Worm (Caenorhabditis elegans): ENCODE measurements around the gene srh-112.
"Not testable (repeated sequence)": the region's sequence is repeated elsewhere in the genome, so short reads cannot be mapped to it uniquely, and the experiment has no call there.

srh-112 gene

DNA sequence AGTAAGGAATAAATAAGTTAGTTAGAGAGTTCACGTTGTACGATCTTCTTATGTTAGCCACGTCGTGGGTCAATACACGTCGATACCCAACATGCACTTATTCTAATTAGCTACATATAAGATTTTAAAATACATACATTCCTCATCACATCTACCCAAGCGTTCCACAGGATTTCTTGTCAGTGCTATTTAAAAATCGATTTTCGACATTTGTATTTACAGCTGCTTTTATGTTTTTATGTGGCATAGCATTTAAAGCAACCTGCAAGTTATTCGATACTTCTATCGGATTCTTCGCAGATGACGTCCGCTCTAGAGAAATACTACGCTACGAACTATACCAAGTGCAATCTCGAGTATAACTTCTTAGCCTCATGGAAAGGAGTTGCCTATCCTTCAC lies 29.4 kb upstream of the srh-112 start, which contains the start of gene srh-115:
Gene srh-115 (plus strand): TSS at position 301 of the 400 bp plus-strand sequence.
- TF ChIP-seq hmg-4 (GFP tag; optimal IDR thresholded peaks at IDR 0.05) (no peak), ama-1 (optimal IDR thresholded peaks at IDR 0.05) (no peak), B0310.2 (tag; optimal IDR thresholded peaks at IDR 0.05) (no peak), hmbx-1 (tag; optimal IDR thresholded peaks at IDR 0.05) (no peak), tbx-37 (GFP tag; conservative IDR thresholded peaks at IDR 0.05) (no peak), tbx-11 (GFP tag; IDR thresholded peaks at IDR 0.05) (no peak), tra-4 (tag; optimal IDR thresholded peaks at IDR 0.05) (no peak), scrt-1 (GFP tag; IDR thresholded peaks at IDR 0.05) (no peak), ets-7 (tag; optimal IDR thresholded peaks at IDR 0.05) (no peak), ceh-13 (GFP tag; optimal IDR thresholded peaks at IDR 0.05) (no peak)

DNA sequence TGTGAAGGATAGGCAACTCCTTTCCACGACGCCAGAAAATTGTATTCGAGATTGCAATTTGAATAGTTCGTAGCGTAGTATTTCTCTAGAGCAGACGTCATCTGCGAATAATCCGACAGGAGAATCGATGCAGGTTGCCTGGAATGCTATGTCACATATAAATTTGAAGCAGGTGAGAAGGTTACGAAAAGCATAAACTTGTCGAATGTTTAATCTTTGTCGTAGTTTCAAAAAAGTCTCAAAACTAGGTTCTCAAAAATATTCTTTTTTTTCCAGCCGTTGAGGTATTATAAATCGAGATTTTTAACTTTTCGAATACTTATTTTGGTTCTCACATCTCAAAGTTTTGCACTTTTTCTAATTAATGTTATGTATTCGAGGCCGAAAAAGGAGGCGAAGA lies 29.0 kb upstream of the srh-112 start, which contains the start of gene srh-116:
Gene srh-116 (minus strand): TSS at position 101 of the 400 bp plus-strand sequence.
- TF ChIP-seq hmbx-1, tra-4, ets-7 (tag; optimal IDR thresholded peaks at IDR 0.05): not testable (repeated sequence)

DNA sequence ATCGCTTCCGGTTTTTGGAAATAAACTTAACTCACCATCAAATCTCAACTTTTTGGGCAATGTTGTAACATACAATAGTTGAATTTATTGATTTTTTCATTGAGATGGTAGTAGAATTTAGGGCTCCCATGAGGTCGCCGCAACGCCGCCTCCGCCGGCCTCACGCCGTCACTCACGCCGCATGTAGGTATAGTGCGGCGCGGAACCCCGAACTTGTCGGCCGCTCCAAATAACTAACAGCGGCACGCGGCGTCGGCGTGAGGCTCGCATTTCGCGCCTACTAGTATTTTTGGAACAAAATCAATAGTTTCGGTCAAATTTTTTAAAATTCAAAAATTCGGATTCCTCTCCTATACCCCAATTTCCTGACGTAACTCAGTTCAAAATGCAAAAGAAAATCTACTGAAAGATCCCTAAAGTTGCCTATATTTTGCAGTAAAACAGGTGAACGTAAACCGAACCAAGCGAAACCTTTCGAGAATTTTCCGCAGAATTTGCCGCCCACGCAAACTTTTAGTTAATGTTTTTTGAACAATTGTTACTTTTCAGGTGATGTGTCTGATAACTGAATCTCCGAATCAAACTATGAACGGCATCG lies 25.4 kb upstream of the srh-112 start, which contains the start of gene Y61B8A.6:
Gene Y61B8A.6 (plus strand): TSS at position 548 of the 598 bp plus-strand sequence.
- no peak for TF ChIP-seq flt-1 (GFP tag; IDR thresholded peaks at IDR 0.05)
- no peak for TF ChIP-seq ceh-36 (tag; optimal IDR thresholded peaks at IDR 0.05)
- no peak for TF ChIP-seq sea-1 (GFP tag; conservative IDR thresholded peaks at IDR 0.05)

DNA sequence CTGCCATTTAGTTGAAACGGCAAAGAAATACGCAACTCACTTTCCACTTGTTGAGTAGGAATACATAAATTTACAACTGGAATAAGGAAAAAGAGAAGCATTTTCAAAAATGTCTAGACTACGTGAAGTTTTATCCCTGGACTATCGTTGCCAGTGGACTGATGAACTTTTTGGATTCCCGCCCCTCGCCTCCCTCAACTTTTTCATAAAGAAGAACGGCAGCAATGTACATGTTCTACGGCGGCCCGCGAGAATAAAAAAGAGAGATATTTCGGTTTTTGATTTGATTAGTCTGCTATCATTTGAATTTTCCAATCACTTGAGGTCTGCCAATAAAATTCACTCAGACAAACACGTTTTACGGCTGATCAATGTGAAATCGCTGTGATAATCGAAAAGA lies 22.9 kb upstream of the srh-112 start, which contains the start of gene clec-243:
Gene clec-243 (minus strand): TSS at position 101 of the 400 bp plus-strand sequence.
- no peak for TF ChIP-seq hmbx-1 (tag; optimal IDR thresholded peaks at IDR 0.05)
- no peak for TF ChIP-seq aly-1 (tag; optimal IDR thresholded peaks at IDR 0.05)
- no peak for TF ChIP-seq ets-7 (tag; optimal IDR thresholded peaks at IDR 0.05)
- TF ChIP-seq tbx-37 (GFP tag; conservative IDR thresholded peaks at IDR 0.05) = no peak
- no peak for TF ChIP-seq ceh-13 (GFP tag; optimal IDR thresholded peaks at IDR 0.05)
- TF ChIP-seq B0310.2 (tag; optimal IDR thresholded peaks at IDR 0.05) = no peak
- no peak for TF ChIP-seq scrt-1 (GFP tag; IDR thresholded peaks at IDR 0.05)
- TF ChIP-seq hmg-4 (GFP tag; optimal IDR thresholded peaks at IDR 0.05) = no peak
- TF ChIP-seq hnd-1 (tag; optimal IDR thresholded peaks at IDR 0.05) = no peak
- TF ChIP-seq tra-4 (tag; optimal IDR thresholded peaks at IDR 0.05) = no peak
- no peak for TF ChIP-seq F13C5.2 (tag; optimal IDR thresholded peaks at IDR 0.05)
- no peak for TF ChIP-seq flt-1 (GFP tag; IDR thresholded peaks at IDR 0.05)
- no peak for TF ChIP-seq tbx-11 (GFP tag; IDR thresholded peaks at IDR 0.05)
- TF ChIP-seq ceh-36 (tag; optimal IDR thresholded peaks at IDR 0.05) = no peak
- no peak for TF ChIP-seq ama-1 (optimal IDR thresholded peaks at IDR 0.05)
- no peak for TF ChIP-seq pes-1 (GFP tag; IDR thresholded peaks at IDR 0.05)
- no peak for TF ChIP-seq sea-1 (GFP tag; conservative IDR thresholded peaks at IDR 0.05)

DNA sequence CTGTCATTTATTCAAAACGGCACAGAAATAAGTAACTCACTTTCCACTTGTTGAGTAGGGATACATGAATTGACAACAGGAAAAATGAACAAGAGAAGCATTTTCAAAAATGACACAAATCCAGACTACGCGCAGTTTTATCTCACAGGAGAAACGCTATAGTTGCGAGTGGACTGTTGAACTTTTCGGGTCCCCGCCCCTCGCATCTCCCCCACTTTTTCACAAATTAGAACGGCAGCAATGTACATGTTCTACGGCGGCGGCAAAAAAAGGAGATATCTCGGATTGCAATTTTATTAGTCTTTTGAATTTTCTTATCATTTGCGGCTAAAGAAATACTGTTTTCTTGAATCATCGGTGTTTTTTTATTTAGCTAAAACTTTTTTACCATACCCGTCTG lies 19.4 kb upstream of the srh-112 start, which contains the start of gene clec-242:
Gene clec-242 (minus strand): TSS at position 101 of the 400 bp plus-strand sequence.
- TF ChIP-seq tra-4 (tag; optimal IDR thresholded peaks at IDR 0.05) (no peak), F13C5.2 (tag; optimal IDR thresholded peaks at IDR 0.05) (no peak), aly-1 (tag; optimal IDR thresholded peaks at IDR 0.05) (no peak), ama-1 (optimal IDR thresholded peaks at IDR 0.05) (no peak), hmbx-1 (tag; optimal IDR thresholded peaks at IDR 0.05) (no peak), hnd-1 (tag; optimal IDR thresholded peaks at IDR 0.05) (no peak), pes-1 (GFP tag; IDR thresholded peaks at IDR 0.05) (no peak)

DNA sequence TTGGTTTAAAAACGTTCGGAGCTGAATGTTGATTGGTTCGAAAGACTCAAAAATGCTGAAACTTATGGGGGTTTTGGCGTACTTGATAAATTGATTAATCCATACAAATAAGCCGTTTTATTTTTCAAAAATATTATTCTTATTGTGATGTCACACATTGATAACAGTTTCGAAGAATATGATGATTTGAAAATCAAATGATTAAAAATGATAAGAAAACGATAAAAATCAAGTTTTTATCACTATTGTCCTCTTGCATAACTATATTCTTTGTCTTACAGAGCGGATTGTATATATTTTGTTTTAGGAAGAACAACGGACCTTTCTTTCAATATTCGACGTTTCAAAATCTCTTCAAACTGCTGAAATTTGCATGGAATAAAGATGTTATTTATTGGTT lies 17.0 kb upstream of the srh-112 start:
- TF ChIP-seq F13C5.2 (tag; optimal IDR thresholded peaks at IDR 0.05) (no peak), ceh-13 (GFP tag; optimal IDR thresholded peaks at IDR 0.05) (no peak), ceh-36 (tag; optimal IDR thresholded peaks at IDR 0.05) (no peak), B0310.2 (tag; optimal IDR thresholded peaks at IDR 0.05) (no peak), hmbx-1 (tag; optimal IDR thresholded peaks at IDR 0.05) (no peak), scrt-1 (GFP tag; IDR thresholded peaks at IDR 0.05) (no peak), sea-1 (GFP tag; conservative IDR thresholded peaks at IDR 0.05) (no peak), flt-1 (GFP tag; IDR thresholded peaks at IDR 0.05) (no peak), ets-7 (tag; optimal IDR thresholded peaks at IDR 0.05) (no peak), ama-1 (optimal IDR thresholded peaks at IDR 0.05) (no peak), tbx-11 (GFP tag; IDR thresholded peaks at IDR 0.05) (no peak), pes-1 (GFP tag; IDR thresholded peaks at IDR 0.05) (no peak), hmg-4 (GFP tag; optimal IDR thresholded peaks at IDR 0.05) (no peak)

DNA sequence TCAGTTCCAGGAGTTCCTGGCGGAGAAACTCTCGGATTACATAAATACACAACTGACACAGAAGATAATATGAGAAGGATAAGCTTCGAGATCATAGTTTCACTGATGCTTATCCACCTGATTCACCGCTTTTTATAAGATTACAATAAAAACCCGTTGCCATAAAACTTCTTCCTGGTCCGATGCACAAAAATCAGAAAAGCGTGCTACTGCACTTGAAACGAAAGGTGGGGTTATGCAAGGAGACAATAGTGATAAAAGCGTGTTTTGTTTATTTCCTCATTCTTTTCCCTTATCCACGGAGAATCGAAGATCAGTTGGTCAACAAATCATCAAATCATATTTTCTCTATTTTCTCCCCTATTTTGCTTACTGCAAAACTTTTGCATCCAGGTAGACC lies 16.5 kb upstream of the srh-112 start, which contains the start of gene Y68A4B.3:
Gene Y68A4B.3 (minus strand): TSS at position 101 of the 400 bp plus-strand sequence.
- no peak for TF ChIP-seq tbx-11 (GFP tag; IDR thresholded peaks at IDR 0.05)
- TF ChIP-seq F13C5.2 (tag; optimal IDR thresholded peaks at IDR 0.05) = no peak

DNA sequence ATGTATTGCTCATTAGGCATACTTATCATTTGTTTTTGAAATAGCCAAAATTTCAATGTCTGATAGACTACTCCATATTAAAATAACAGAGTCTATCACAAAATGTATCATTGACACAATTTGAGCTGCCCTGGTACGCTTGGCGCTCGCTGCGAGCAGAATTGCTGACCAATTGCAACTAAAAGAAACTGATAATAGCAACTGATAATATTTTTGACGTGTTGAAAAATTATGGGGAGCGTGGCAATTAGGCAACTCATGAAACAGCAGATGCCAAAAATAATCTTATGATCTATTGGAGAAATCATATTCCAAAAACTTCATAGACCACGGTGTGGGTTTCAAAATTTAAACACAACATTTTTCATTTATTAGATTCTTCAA lies 15.3 kb upstream of the srh-112 start:
- no peak for TF ChIP-seq tbx-11 (GFP tag; IDR thresholded peaks at IDR 0.05)
- TF ChIP-seq B0310.2 (tag; optimal IDR thresholded peaks at IDR 0.05) = no peak
- no peak for TF ChIP-seq tbx-37 (GFP tag; conservative IDR thresholded peaks at IDR 0.05)
- TF ChIP-seq ama-1 (optimal IDR thresholded peaks at IDR 0.05) = no peak
- no peak for TF ChIP-seq sea-1 (GFP tag; conservative IDR thresholded peaks at IDR 0.05)
- TF ChIP-seq aly-1 (tag; optimal IDR thresholded peaks at IDR 0.05) = no peak
- no peak for TF ChIP-seq ceh-36 (tag; optimal IDR thresholded peaks at IDR 0.05)
- no peak for TF ChIP-seq ceh-13 (GFP tag; optimal IDR thresholded peaks at IDR 0.05)
- TF ChIP-seq ets-7 (tag; optimal IDR thresholded peaks at IDR 0.05) = no peak
- no peak for TF ChIP-seq tra-4 (tag; optimal IDR thresholded peaks at IDR 0.05)
- TF ChIP-seq hmbx-1 (tag; optimal IDR thresholded peaks at IDR 0.05) = no peak
- no peak for TF ChIP-seq scrt-1 (GFP tag; IDR thresholded peaks at IDR 0.05)
- TF ChIP-seq flt-1 (GFP tag; IDR thresholded peaks at IDR 0.05) = no peak
